Worm (Caenorhabditis elegans) whole organism, midembryonic: Measurements from ENCODE around the gene F41F3.8.

Source experiments
- T22C8.4 ChIP-seq: fragments of 200-800 bp; sonication (Bioruptor generic); IDR thresholded peaks from 2 replicates; pipeline ENCODE4 v1.3.6; 2022; ENCODE audit warnings: missing genetic modification characterization, missing compliant biosample characterization
- cog-1 ChIP-seq: sonication (generic microtip); optimal IDR thresholded peaks from 2 replicates; lab custom pipeline; 2016; ENCODE audit warnings: missing genetic modification characterization, missing compliant biosample characterization
- flt-1 ChIP-seq: fragments of 200-800 bp; sonication (Bioruptor generic); IDR thresholded peaks from 2 replicates; pipeline ENCODE4 v1.3.6; 2022; ENCODE audit warnings: missing genetic modification characterization, missing compliant biosample characterization
- klf-2 ChIP-seq: fragments of 200-800 bp; sonication (Bioruptor generic); conservative IDR thresholded peaks from 2 replicates; pipeline ENCODE4 v1.3.6; 2022; ENCODE audit warnings: missing genetic modification reagents, missing genetic modification characterization, missing compliant biosample characterization
- med-1 ChIP-seq: sonication (generic microtip); optimal IDR thresholded peaks from 2 replicates; lab custom pipeline; 2017; ENCODE audit warnings: missing genetic modification characterization, mild to moderate bottlenecking, missing compliant biosample characterization, antibody characterized with exemption, missing genetic modification reagents; ENCODE audit not compliant: insufficient read depth
- ref-1 ChIP-seq: fragments of 200-800 bp; sonication (Bioruptor generic); conservative IDR thresholded peaks from 2 replicates; pipeline ENCODE4 v1.3.6; 2022; ENCODE audit warnings: missing genetic modification reagents, missing genetic modification characterization, missing compliant biosample characterization
- tab-1 ChIP-seq: fragments of 200-800 bp; sonication (Bioruptor generic); IDR thresholded peaks from 2 replicates; pipeline ENCODE4 v1.3.6; 2022; ENCODE audit warnings: missing genetic modification characterization, missing compliant biosample characterization
- ztf-23 ChIP-seq: fragments of 200-800 bp; sonication (Bioruptor generic); IDR thresholded peaks from 2 replicates; pipeline ENCODE4 v1.3.6; 2022; ENCODE audit warnings: missing genetic modification reagents, missing genetic modification characterization, missing compliant biosample characterization
- ztf-29 ChIP-seq: fragments of 200-800 bp; sonication (Bioruptor generic); IDR thresholded peaks from 2 replicates; pipeline ENCODE4 v1.3.6; 2022; ENCODE audit warnings: missing genetic modification reagents, missing genetic modification characterization, missing compliant biosample characterization

Gene F41F3.8

ce11 chrV:4648527-4648926, at the start of gene F41F3.8:
Gene F41F3.8 (plus strand): TSS chrV:4648827.
- TF ChIP-seq cog-1 (tag; lab: Kevin White, UChicago) (no peak), med-1 (GFP tag; lab: Kevin White, UChicago) (no peak), ztf-29 (GFP tag; lab: Robert Waterston, UW) (no peak), tab-1 (GFP tag; lab: Robert Waterston, UW) (no peak), klf-2 (no peak), flt-1 (no peak), ztf-23 (GFP tag; lab: Robert Waterston, UW) (no peak), T22C8.4 (GFP tag; lab: Robert Waterston, UW) (no peak)

- TF ChIP-seq cog-1 (tag; lab: Kevin White, UChicago) (no peak), tab-1 (GFP tag; lab: Robert Waterston, UW) (no peak), ztf-23 (GFP tag; lab: Robert Waterston, UW) (no peak), ztf-29 (GFP tag; lab: Robert Waterston, UW) (no peak), flt-1 (no peak), med-1 (GFP tag; lab: Kevin White, UChicago) (no peak), ref-1 (GFP tag; lab: Robert Waterston, UW) (no peak), klf-2 (no peak), T22C8.4 (GFP tag; lab: Robert Waterston, UW) (no peak)
Observed at ce11 chrV:4599225-4599624, 49.4 kb upstream of the F41F3.8 start.

- TF ChIP-seq ztf-23 (GFP tag; lab: Robert Waterston, UW) (no peak), tab-1 (GFP tag; lab: Robert Waterston, UW) (no peak), med-1 (GFP tag; lab: Kevin White, UChicago) (no peak), T22C8.4 (GFP tag; lab: Robert Waterston, UW) (no peak), cog-1 (tag; lab: Kevin White, UChicago) (no peak), flt-1 (no peak), ztf-29 (GFP tag; lab: Robert Waterston, UW) (no peak), klf-2 (no peak), ref-1 (GFP tag; lab: Robert Waterston, UW) (no peak)
Observed at ce11 chrV:4606828-4607227, 41.8 kb upstream of the F41F3.8 start, which contains the start of gene txt-6. Gene txt-6 (minus strand): TSS chrV:4606928.

DNA sequence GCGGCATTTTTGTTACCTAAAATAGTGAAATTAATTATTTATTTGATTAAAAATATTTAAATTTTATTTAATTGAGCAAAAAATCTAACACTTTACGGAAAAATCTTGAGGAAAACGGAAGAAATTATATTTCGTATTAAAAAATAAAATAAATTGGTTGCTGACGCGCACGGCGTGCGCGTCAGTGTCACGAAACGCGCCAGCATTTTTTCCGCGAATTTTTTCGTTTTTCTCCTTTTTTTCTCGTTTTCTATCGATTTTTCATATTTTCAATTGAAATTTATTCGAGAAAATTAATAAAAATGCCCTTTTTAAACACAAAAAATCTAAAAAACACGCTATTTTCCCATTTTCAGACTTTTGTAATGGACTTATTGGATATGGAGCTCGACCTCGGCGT, 32.8 kb upstream of the F41F3.8 start, which contains the start of the genes Y61A9LA.10 and F54D11.4:
Gene Y61A9LA.10 (minus strand): TSS at position 16 of the 400 bp plus-strand sequence.
Gene F54D11.4 (plus strand): TSS at position 350 of the 400 bp plus-strand sequence.
- TF ChIP-seq ztf-23 (GFP tag; lab: Robert Waterston, UW) (no peak), flt-1 (no peak), klf-2 (0 out of 2 replicates have a peak, but pooled peaks have one; percentile 8)

- TF ChIP-seq med-1 (GFP tag; lab: Kevin White, UChicago): no peak
- no peak for TF ChIP-seq tab-1 (GFP tag; lab: Robert Waterston, UW)
- TF ChIP-seq ref-1 (GFP tag; lab: Robert Waterston, UW): no peak
- no peak for TF ChIP-seq klf-2
- TF ChIP-seq flt-1: no peak
- TF ChIP-seq T22C8.4 (GFP tag; lab: Robert Waterston, UW): no peak
- TF ChIP-seq cog-1 (tag; lab: Kevin White, UChicago): no peak
- no peak for TF ChIP-seq ztf-23 (GFP tag; lab: Robert Waterston, UW)
- no peak for TF ChIP-seq ztf-29 (GFP tag; lab: Robert Waterston, UW)
Observed at ce11 chrV:4617260-4617659, 31.4 kb upstream of the F41F3.8 start, which contains the start of gene sumv-2. Gene sumv-2 (plus strand): TSS chrV:4617560.

DNA sequence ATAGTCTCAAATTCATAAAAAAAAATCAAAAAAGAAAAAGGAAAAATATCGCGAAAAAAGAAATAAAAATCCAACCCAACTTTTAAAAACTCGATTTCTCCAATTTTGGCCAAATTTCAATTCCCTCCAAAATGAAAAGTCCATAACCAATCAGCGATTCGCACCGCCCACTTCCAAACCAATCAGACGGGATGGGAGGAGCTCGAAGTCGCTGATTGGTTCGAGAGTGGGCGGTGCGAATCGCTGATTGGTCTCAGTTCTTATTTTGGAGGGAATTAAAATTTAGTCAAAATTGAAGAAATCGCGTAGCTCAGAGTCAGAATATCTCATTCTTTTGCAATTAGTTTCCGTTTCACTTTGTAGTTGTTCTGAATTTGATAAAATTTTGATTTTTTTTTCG, 25.1 kb upstream of the F41F3.8 start:
- TF ChIP-seq flt-1: no peak
- no peak for TF ChIP-seq ztf-29 (GFP tag; lab: Robert Waterston, UW)

DNA sequence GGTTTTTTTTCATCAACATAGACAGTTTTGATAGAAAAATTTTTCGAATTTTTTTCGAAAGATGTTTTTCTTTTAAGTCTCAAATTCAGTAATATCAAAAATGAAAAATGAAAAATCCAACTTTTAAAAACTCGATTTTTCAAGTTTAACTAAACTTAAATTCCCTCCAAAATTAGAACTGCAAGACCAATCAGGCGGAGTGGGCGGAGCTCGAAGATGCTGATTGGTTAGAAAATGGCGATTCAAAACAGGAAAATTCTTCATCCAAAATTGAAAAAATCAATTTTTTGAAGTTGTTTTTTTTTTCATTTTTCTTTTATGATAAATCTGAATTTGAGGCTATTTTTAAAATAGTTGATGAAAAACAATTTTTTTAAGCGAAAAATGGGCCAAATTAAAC, 23.9 kb upstream of the F41F3.8 start:
- TF ChIP-seq med-1 (GFP tag; lab: Kevin White, UChicago) (no peak), T22C8.4 (GFP tag; lab: Robert Waterston, UW) (no peak), klf-2 (no peak), ztf-29 (GFP tag; lab: Robert Waterston, UW) (no peak), tab-1 (GFP tag; lab: Robert Waterston, UW) (no peak), cog-1 (tag; lab: Kevin White, UChicago) (no peak), flt-1 (no peak), ztf-23 (GFP tag; lab: Robert Waterston, UW) (no peak), ref-1 (GFP tag; lab: Robert Waterston, UW) (no peak)

- TF ChIP-seq cog-1 (tag; lab: Kevin White, UChicago) (no peak), med-1 (GFP tag; lab: Kevin White, UChicago) (no peak)
Observed at ce11 chrV:4626344-4626743, 22.3 kb upstream of the F41F3.8 start.

- TF ChIP-seq ztf-29 (GFP tag; lab: Robert Waterston, UW): no peak
- no peak for TF ChIP-seq ztf-23 (GFP tag; lab: Robert Waterston, UW)
- no peak for TF ChIP-seq flt-1
- no peak for TF ChIP-seq med-1 (GFP tag; lab: Kevin White, UChicago)
- TF ChIP-seq tab-1 (GFP tag; lab: Robert Waterston, UW): no peak
- no peak for TF ChIP-seq ref-1 (GFP tag; lab: Robert Waterston, UW)
- TF ChIP-seq cog-1 (tag; lab: Kevin White, UChicago): no peak
- TF ChIP-seq klf-2: no peak
- no peak for TF ChIP-seq T22C8.4 (GFP tag; lab: Robert Waterston, UW)
Observed at ce11 chrV:4628517-4628930, 20.1 kb upstream of the F41F3.8 start, which contains the start of gene pmt-2. Gene pmt-2 (plus strand): TSS chrV:4628580.

- TF ChIP-seq ref-1 (GFP tag; lab: Robert Waterston, UW): no peak
- TF ChIP-seq klf-2: no peak
- no peak for TF ChIP-seq tab-1 (GFP tag; lab: Robert Waterston, UW)
Observed at ce11 chrV:4630267-4630666, 18.4 kb upstream of the F41F3.8 start.
